Fruit fly (Drosophila melanogaster): ENCODE measurements around the gene CG10366.

CG10366 gene

dm6 chr2L:19575626-19576298 is 8.3 kb upstream of the CG10366 start (continued):
- TF ChIP-seq CG12219 (GFP tag; optimal IDR thresholded peaks at IDR 0.05) (peak; percentile 93), kah (GFP tag; optimal IDR thresholded peaks at IDR 0.05) (peak; percentile 86), sob (GFP tag; IDR thresholded peaks at IDR 0.05) (peak; percentile 94), Dek (tag; optimal IDR thresholded peaks at IDR 0.05) (peak; percentile 95), CG6254 (GFP tag; optimal IDR thresholded peaks at IDR 0.05) (peak; percentile 81), gce (GFP tag; IDR thresholded peaks at IDR 0.05) (peak; percentile 57), Nf-YA (GFP tag; IDR thresholded peaks at IDR 0.05) (peak; percentile 80), rib (GFP tag; IDR thresholded peaks at IDR 0.05) (no peak; the same call in 1 of the 2 replicates), ssp (GFP tag; IDR thresholded peaks at IDR 0.05) (peak; percentile 85), pan (optimal IDR thresholded peaks at IDR 0.05) (no peak), pan (GFP tag; optimal IDR thresholded peaks at IDR 0.05 in 1 of 2, IDR thresholded peaks at IDR 0.05 in 1 of 2) (peak in 1 of 2 experiments; percentile 95), run (tag; optimal IDR thresholded peaks at IDR 0.05) (peak; percentile 92), toy (GFP tag; IDR thresholded peaks at IDR 0.05) (peak; percentile 83), Hey (tag; optimal IDR thresholded peaks at IDR 0.05) (peak; percentile 63), CG12071 (GFP tag; optimal IDR thresholded peaks at IDR 0.05) (peak; percentile 92), Ravus (GFP tag; IDR thresholded peaks at IDR 0.05) (peak; percentile 87), ranshi (GFP tag; IDR thresholded peaks at IDR 0.05) (peak; percentile 88), CG11093 (GFP tag; IDR thresholded peaks at IDR 0.05) (peak; percentile 94), CG1602 (GFP tag; optimal IDR thresholded peaks at IDR 0.05) (peak; percentile 96), psq (GFP tag; optimal IDR thresholded peaks at IDR 0.05) (peak; percentile 86), CG30431 (GFP tag; optimal IDR thresholded peaks at IDR 0.05) (peak; percentile 97), NFAT (GFP tag; IDR thresholded peaks at IDR 0.05) (peak; percentile 91), so (GFP tag; IDR thresholded peaks at IDR 0.05) (peak; percentile 91; the same call in 2 of the 3 replicates), prd (optimal IDR thresholded peaks at IDR 0.05) (no peak), prd (GFP tag; IDR thresholded peaks at IDR 0.05) (peak; percentile 96), luna (GFP tag; optimal IDR thresholded peaks at IDR 0.05) (peak; percentile 92), repo (GFP tag; optimal IDR thresholded peaks at IDR 0.05) (peak; percentile 94), CG9727 (GFP tag; optimal IDR thresholded peaks at IDR 0.05) (peak; percentile 98), fd64A (GFP tag; optimal IDR thresholded peaks at IDR 0.05) (peak; percentile 81), CG1233 (GFP tag; optimal IDR thresholded peaks at IDR 0.05) (peak; percentile 96), Scr (GFP tag; IDR thresholded peaks at IDR 0.05; ENCODE audit: partially characterized antibody) (no peak), sr (GFP tag; IDR thresholded peaks at IDR 0.05) (0 out of 3 replicates have a peak, but pooled peaks have one; percentile 44), CG14667 (GFP tag; IDR thresholded peaks at IDR 0.05) (peak; percentile 87), kay (GFP tag; optimal IDR thresholded peaks at IDR 0.05) (peak; percentile 91), CG3407 (GFP tag; optimal IDR thresholded peaks at IDR 0.05) (peak; percentile 85), CG3847 (GFP tag; IDR thresholded peaks at IDR 0.05) (peak; percentile 95), hkb (optimal IDR thresholded peaks at IDR 0.05) (peak; percentile 54), hkb (GFP tag; IDR thresholded peaks at IDR 0.05) (peak; percentile 94), NC2α (GFP tag; optimal IDR thresholded peaks at IDR 0.05) (peak; percentile 94), CG2116 (GFP tag; optimal IDR thresholded peaks at IDR 0.05) (peak; percentile 87), usp (GFP tag; optimal IDR thresholded peaks at IDR 0.05) (no peak), gsb-n (tag; optimal IDR thresholded peaks at IDR 0.05) (peak; percentile 96), Dad (GFP tag; optimal IDR thresholded peaks at IDR 0.05) (peak; percentile 96)

All from whole organism, embryonic.